Fruit fly (Drosophila melanogaster) whole organism, embryonic: ENCODE results near the gene Sym.

Experiments
- Atf-2 ChIP-seq: fragments of 200-800 bp; sonication (Bioruptor generic); optimal IDR thresholded peaks from 2 replicates; lab custom pipeline; 2016; ENCODE audit warnings: missing biosample characterization, missing genetic modification characterization
- Bteb2 ChIP-seq: fragments of 200-800 bp; sonication (Bioruptor generic); optimal IDR thresholded peaks from 2 replicates; lab custom pipeline; 2016; ENCODE audit warnings: missing biosample characterization, missing genetic modification characterization
- CG10321 ChIP-seq: fragments of 200-800 bp; sonication (Bioruptor generic); IDR thresholded peaks from 2 replicates; pipeline ENCODE4 v1.3.6; 2022; ENCODE audit warnings: missing biosample characterization, missing genetic modification characterization
- CG10462 ChIP-seq: fragments of 200-800 bp; sonication (Bioruptor generic); optimal IDR thresholded peaks from 2 replicates; lab custom pipeline; 2016; ENCODE audit warnings: missing biosample characterization, missing genetic modification characterization
- CG10543 ChIP-seq: fragments of 200-800 bp; sonication (Bioruptor generic); optimal IDR thresholded peaks from 3 replicates; lab custom pipeline; 2017; ENCODE audit warnings: missing biosample characterization, mild to moderate bottlenecking, missing genetic modification characterization, moderate library complexity
- CG11093 ChIP-seq: fragments of 200-800 bp; sonication (Bioruptor generic); IDR thresholded peaks from 3 replicates; pipeline ENCODE4 v1.3.6; 2022; ENCODE audit warnings: missing biosample characterization, missing genetic modification characterization
- CG11695 ChIP-seq: fragments of 200-800 bp; sonication (Bioruptor generic); IDR thresholded peaks from 3 replicates; pipeline ENCODE4 v1.3.6; 2022; ENCODE audit warnings: missing biosample characterization, missing genetic modification characterization
- CG12104 ChIP-seq: fragments of 200-800 bp; sonication (Bioruptor generic); optimal IDR thresholded peaks from 3 replicates; lab custom pipeline; 2016; ENCODE audit warnings: missing biosample characterization, missing genetic modification characterization
- CG12236 ChIP-seq: fragments of 200-800 bp; sonication (Bioruptor generic); optimal IDR thresholded peaks from 2 replicates; lab custom pipeline; 2016; ENCODE audit warnings: missing biosample characterization, missing genetic modification characterization
- CG14441 ChIP-seq: fragments of 200-800 bp; sonication (Bioruptor generic); IDR thresholded peaks from 2 replicates; pipeline ENCODE4 v1.3.6; 2022; ENCODE audit warnings: missing biosample characterization, missing genetic modification characterization
- CG1603 ChIP-seq: fragments of 200-800 bp; sonication (Bioruptor generic); optimal IDR thresholded peaks from 2 replicates; lab custom pipeline; 2019; ENCODE audit warnings: missing biosample characterization, mild to moderate bottlenecking, missing genetic modification characterization, moderate library complexity
- CG16815 ChIP-seq: fragments of 200-800 bp; sonication (Bioruptor generic); optimal IDR thresholded peaks from 3 replicates; lab custom pipeline; 2017; ENCODE audit warnings: missing biosample characterization, mild to moderate bottlenecking, missing genetic modification characterization
- CG17361 ChIP-seq: fragments of 200-800 bp; sonication (Bioruptor generic); IDR thresholded peaks from 3 replicates; pipeline ENCODE4 v1.3.6; 2022; ENCODE audit warnings: missing biosample characterization, missing genetic modification characterization
- CG3726 ChIP-seq: fragments of 200-800 bp; sonication (Bioruptor generic); IDR thresholded peaks from 3 replicates; pipeline ENCODE4, ENCODE4 v1.3.6; 2022; ENCODE audit warnings: missing biosample characterization, missing genetic modification characterization
- CG4424 ChIP-seq: fragments of 200-800 bp; sonication (Bioruptor generic); optimal IDR thresholded peaks from 3 replicates; lab custom pipeline; 2016; ENCODE audit warnings: missing biosample characterization, missing genetic modification characterization
- CG6254 ChIP-seq: fragments of 200-800 bp; sonication (Bioruptor generic); optimal IDR thresholded peaks from 3 replicates; lab custom pipeline; 2017; ENCODE audit warnings: mild to moderate bottlenecking, missing biosample characterization, missing genetic modification reagents, missing genetic modification characterization
- CG6765 ChIP-seq: fragments of 200-800 bp; sonication (Bioruptor generic); optimal IDR thresholded peaks from 3 replicates; lab custom pipeline; 2017; ENCODE audit warnings: missing biosample characterization, mild to moderate bottlenecking, missing genetic modification characterization
- CG6854 ChIP-seq: fragments of 200-800 bp; sonication (Bioruptor generic); optimal IDR thresholded peaks from 3 replicates; lab custom pipeline; 2017; ENCODE audit warnings: missing biosample characterization, mild to moderate bottlenecking, missing genetic modification characterization
- CG7839 ChIP-seq: fragments of 200-800 bp; sonication (Bioruptor generic); optimal IDR thresholded peaks from 3 replicates; lab custom pipeline; 2018; ENCODE audit warnings: missing biosample characterization, mild to moderate bottlenecking, missing genetic modification characterization, moderate library complexity
- CG7928 ChIP-seq: fragments of 200-800 bp; sonication (Bioruptor generic); optimal IDR thresholded peaks from 2 replicates; lab custom pipeline; 2017; ENCODE audit warnings: missing biosample characterization, mild to moderate bottlenecking, missing genetic modification characterization
- CG8290 ChIP-seq, 3 experiments: fragments of 200-800 bp; sonication (Bioruptor generic); optimal IDR thresholded peaks; 2 replicates each; lab custom pipeline; 2016 to 2019; ENCODE audit warnings: missing biosample characterization in 3 of 3, missing genetic modification characterization in 3 of 3, mild to moderate bottlenecking in 2 of 3, moderate library complexity in 1 of 3
- CG9817 ChIP-seq: fragments of 200-800 bp; sonication (Bioruptor generic); optimal IDR thresholded peaks from 2 replicates; lab custom pipeline; 2018; ENCODE audit warnings: missing biosample characterization, mild to moderate bottlenecking, missing genetic modification characterization, moderate library complexity
- Ets65A ChIP-seq: fragments of 200-800 bp; sonication (Bioruptor generic); peaks from one replicate; lab custom pipeline; 2016; ENCODE audit warnings: missing biosample characterization, missing genetic modification characterization
- HmgD ChIP-seq: fragments of 200-800 bp; sonication (Bioruptor generic); optimal IDR thresholded peaks from 3 replicates; lab custom pipeline; 2016; ENCODE audit warnings: missing biosample characterization, missing genetic modification characterization
- Lhr ChIP-seq: fragments of 200-800 bp; sonication (Bioruptor generic); optimal IDR thresholded peaks from 3 replicates; lab custom pipeline; 2017; ENCODE audit warnings: mild to moderate bottlenecking, missing biosample characterization, missing genetic modification reagents, missing genetic modification characterization
- MESR4 ChIP-seq: fragments of 200-800 bp; sonication (Bioruptor generic); optimal IDR thresholded peaks from 2 replicates; lab custom pipeline; 2018; ENCODE audit warnings: missing biosample characterization, mild to moderate bottlenecking, missing genetic modification characterization, moderate library complexity
- Mes4 ChIP-seq: fragments of 200-800 bp; sonication (Bioruptor generic); optimal IDR thresholded peaks from 2 replicates; lab custom pipeline; 2016; ENCODE audit warnings: missing biosample characterization, missing genetic modification characterization
- YL-1 ChIP-seq: fragments of 200-800 bp; sonication (Bioruptor generic); optimal IDR thresholded peaks from 3 replicates; lab custom pipeline; 2017; ENCODE audit warnings: missing biosample characterization, mild to moderate bottlenecking, missing genetic modification characterization
- abd-A ChIP-seq: fragments of 200-800 bp; sonication (Bioruptor generic); optimal IDR thresholded peaks from 3 replicates; lab custom pipeline; 2019; ENCODE audit warnings: missing biosample characterization, mild to moderate bottlenecking, missing genetic modification characterization, moderate library complexity
- ci ChIP-seq: fragments of 200-800 bp; sonication (Bioruptor generic); IDR thresholded peaks from 3 replicates; pipeline ENCODE4 v1.3.6; 2022; ENCODE audit warnings: missing biosample characterization, missing genetic modification characterization
- danr ChIP-seq: fragments of 200-800 bp; sonication (Bioruptor generic); IDR thresholded peaks from 2 replicates; pipeline ENCODE4 v1.3.6; 2022; ENCODE audit warnings: missing biosample characterization, missing genetic modification characterization
- dmrt11E ChIP-seq: fragments of 200-800 bp; sonication (Bioruptor generic); optimal IDR thresholded peaks from 3 replicates; lab custom pipeline; 2018; ENCODE audit warnings: missing biosample characterization, mild to moderate bottlenecking, missing genetic modification characterization, moderate library complexity
- gce ChIP-seq: fragments of 200-800 bp; sonication (Bioruptor generic); IDR thresholded peaks from 3 replicates; pipeline ENCODE4 v1.3.6; 2022; ENCODE audit warnings: missing biosample characterization, missing genetic modification characterization
- grn ChIP-seq: fragments of 200-800 bp; sonication (Bioruptor generic); optimal IDR thresholded peaks from 3 replicates; lab custom pipeline; 2017; ENCODE audit warnings: missing biosample characterization, missing genetic modification characterization
- gsb ChIP-seq: fragments of 200-800 bp; sonication (Bioruptor generic); IDR thresholded peaks from 2 replicates; pipeline ENCODE4 v1.3.6; 2022; ENCODE audit warnings: missing biosample characterization, missing genetic modification characterization
- kay ChIP-seq: fragments of 200-800 bp; sonication (Bioruptor generic); optimal IDR thresholded peaks from 2 replicates; lab custom pipeline; 2016; ENCODE audit warnings: missing biosample characterization, missing genetic modification characterization
- lbe ChIP-seq: fragments of 200-800 bp; sonication (Bioruptor generic); optimal IDR thresholded peaks from 2 replicates; lab custom pipeline; 2016; ENCODE audit warnings: missing biosample characterization, mild to moderate bottlenecking, missing genetic modification characterization
- maf-S ChIP-seq: fragments of 200-800 bp; sonication (Bioruptor generic); optimal IDR thresholded peaks from 2 replicates; lab custom pipeline; 2016; ENCODE audit warnings: missing biosample characterization, missing genetic modification characterization
- mam ChIP-seq: fragments of 200-800 bp; sonication (Bioruptor generic); optimal IDR thresholded peaks from 3 replicates; lab custom pipeline; 2016; ENCODE audit warnings: missing biosample characterization, missing genetic modification characterization
- pita ChIP-seq: fragments of 200-800 bp; sonication (Bioruptor generic); optimal IDR thresholded peaks from 2 replicates; lab custom pipeline; 2017; ENCODE audit warnings: missing biosample characterization, mild to moderate bottlenecking, missing genetic modification characterization
- pros ChIP-seq: fragments of 200-800 bp; sonication (Bioruptor generic); optimal IDR thresholded peaks from 3 replicates; lab custom pipeline; 2019; ENCODE audit warnings: missing biosample characterization, mild to moderate bottlenecking, missing genetic modification characterization, moderate library complexity
- row ChIP-seq: fragments of 200-800 bp; sonication (Bioruptor generic); IDR thresholded peaks from 3 replicates; pipeline ENCODE4 v1.3.6; 2022; ENCODE audit warnings: missing biosample characterization, missing genetic modification characterization
- slou ChIP-seq: fragments of 200-800 bp; sonication (Bioruptor generic); optimal IDR thresholded peaks from 3 replicates; lab custom pipeline; 2016; ENCODE audit warnings: missing biosample characterization, missing genetic modification characterization
- ssp ChIP-seq: fragments of 200-800 bp; sonication (Bioruptor generic); IDR thresholded peaks from 2 replicates; pipeline ENCODE4 v1.3.6; 2022; ENCODE audit warnings: missing biosample characterization, missing genetic modification characterization
- tio ChIP-seq: fragments of 200-800 bp; sonication (Bioruptor generic); optimal IDR thresholded peaks from 2 replicates; lab custom pipeline; 2017; ENCODE audit warnings: missing biosample characterization, missing genetic modification characterization, inconsistent platforms
- toy ChIP-seq: fragments of 200-800 bp; sonication (Bioruptor generic); IDR thresholded peaks from 2 replicates; pipeline ENCODE4 v1.3.6; 2022; ENCODE audit warnings: missing biosample characterization, missing genetic modification characterization
- ttk ChIP-seq: fragments of 200-800 bp; sonication (Bioruptor generic); IDR thresholded peaks from 2 replicates; pipeline ENCODE4 v2.1.2; 2022; ENCODE audit warnings: missing biosample characterization, missing genetic modification characterization
- zfh1 ChIP-seq: fragments of 200-800 bp; sonication (Bioruptor generic); IDR thresholded peaks from 3 replicates; pipeline ENCODE4 v1.3.6; 2022; ENCODE audit warnings: missing biosample characterization, missing genetic modification characterization
- zfh2 ChIP-seq: fragments of 200-800 bp; sonication (Bioruptor generic); optimal IDR thresholded peaks from 2 replicates; lab custom pipeline; 2016; ENCODE audit warnings: missing biosample characterization, missing genetic modification characterization

Gene Sym

DNA sequence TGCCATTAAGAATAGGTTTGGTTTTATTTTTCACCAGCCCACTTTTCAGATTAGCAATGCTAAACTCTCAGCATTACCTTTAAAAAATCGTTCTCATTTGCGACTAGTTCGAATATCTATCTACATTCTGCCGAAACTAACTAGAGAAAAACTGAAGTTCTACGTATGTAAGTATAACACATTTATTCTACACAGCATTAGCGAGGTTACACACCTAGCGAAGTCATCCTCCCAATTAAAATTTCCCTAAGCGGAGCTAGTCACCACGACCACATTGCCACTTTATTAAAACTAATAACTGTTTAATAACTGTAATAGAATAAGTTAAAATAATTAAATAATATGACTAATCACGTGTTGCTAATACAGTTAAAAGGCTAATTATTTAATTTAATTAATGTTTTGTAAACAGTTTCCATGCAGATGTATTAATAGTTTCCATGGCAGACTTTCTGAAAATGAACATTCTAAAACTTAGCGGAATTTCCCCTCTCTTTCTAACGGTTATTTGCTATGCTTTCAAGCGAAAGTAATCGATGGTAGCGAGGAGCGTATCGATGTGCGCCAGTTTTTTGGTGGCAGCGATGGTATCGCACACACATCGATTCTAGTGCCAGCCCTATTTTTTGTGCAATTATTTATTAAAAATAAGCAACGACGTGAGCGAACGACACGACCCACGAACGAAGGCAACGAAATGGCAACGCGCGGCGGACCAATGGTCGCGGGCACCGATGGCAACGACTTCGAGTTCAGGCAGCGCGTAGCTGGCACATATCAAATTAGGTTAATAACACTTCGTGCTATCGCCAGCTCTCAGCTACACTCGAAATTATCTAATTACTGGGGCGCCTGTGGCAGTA lies 36.7 kb upstream of the Sym start, which contains the start of gene jagn (continued):
- TF ChIP-seq CG10543 (no peak), CG17361 (GFP tag; lab: Robert Waterston, UW) (peak; percentile 70; the same call in 2 of the 3 replicates), CG1603 (tag; lab: Kevin White, UChicago) (peak; percentile 77), CG4424 (GFP tag; lab: Kevin White, UChicago) (peak; percentile 47), pita (GFP tag; lab: Kevin White, UChicago) (peak; percentile 95), CG7928 (GFP tag; lab: Kevin White, UChicago) (peak; percentile 6), maf-S (GFP tag; lab: Kevin White, UChicago) (peak; percentile 46), gce (GFP tag; lab: Robert Waterston, UW) (no peak), HmgD (peak; percentile 56), ci (GFP tag; lab: Robert Waterston, UW) (peak; percentile 82), CG7839 (tag; lab: Kevin White, UChicago) (peak; percentile 52), ttk (GFP tag; lab: Robert Waterston, UW) (peak; percentile 58), YL-1 (GFP tag; lab: Kevin White, UChicago) (peak; percentile 84), CG6765 (GFP tag; lab: Kevin White, UChicago) (no peak), gsb (GFP tag; lab: Robert Waterston, UW) (peak; percentile 57), tio (no peak), Atf-2 (GFP tag; lab: Kevin White, UChicago) (peak; percentile 17), row (peak; percentile 71), kay (no peak), CG8290 (GFP tag; optimal IDR thresholded peaks at IDR 0.05; lab: Kevin White, UChicago) (peak; percentile 53), CG8290 (tag; optimal IDR thresholded peaks at IDR 0.05; lab: Kevin White, UChicago) (peak in 1 of 2 experiments; percentile 75), CG9817 (tag; lab: Kevin White, UChicago) (peak; percentile 47), ssp (GFP tag; lab: Robert Waterston, UW) (peak; percentile 53), Mes4 (GFP tag; lab: Kevin White, UChicago) (peak; percentile 56), mam (GFP tag; lab: Kevin White, UChicago) (peak; percentile 79), Bteb2 (GFP tag; lab: Kevin White, UChicago) (peak; percentile 19), CG6254 (GFP tag; lab: Kevin White, UChicago) (peak; percentile 12), MESR4 (GFP tag; lab: Kevin White, UChicago) (peak; percentile 93), pros (GFP tag; lab: Kevin White, UChicago) (no peak), CG10462 (GFP tag; lab: Kevin White, UChicago) (peak; percentile 62), CG3726 (no peak), grn (GFP tag; lab: Kevin White, UChicago) (peak; percentile 1), abd-A (tag; lab: Kevin White, UChicago) (peak; percentile 81), CG14441 (GFP tag; lab: Robert Waterston, UW) (peak; percentile 27; the same call in 1 of the 2 replicates), slou (no peak), lbe (GFP tag; lab: Kevin White, UChicago) (peak; percentile 80), zfh2 (GFP tag; lab: Kevin White, UChicago) (peak; percentile 72), CG12236 (GFP tag; lab: Kevin White, UChicago) (no peak), zfh1 (GFP tag; lab: Robert Waterston, UW) (peak; percentile 68; the same call in 2 of the 3 replicates), CG11093 (GFP tag; lab: Robert Waterston, UW) (no peak), CG10321 (peak; percentile 40; the same call in 1 of the 2 replicates), CG16815 (no peak), Lhr (GFP tag; lab: Kevin White, UChicago) (peak; percentile 86), Ets65A (peak; percentile 95), CG12104 (GFP tag; lab: Kevin White, UChicago) (peak; percentile 59), CG11695 (0 out of 3 replicates have a peak, but pooled peaks have one; percentile 13), CG6854 (GFP tag; lab: Kevin White, UChicago) (peak; percentile 0), toy (GFP tag; lab: Robert Waterston, UW) (peak; percentile 75), danr (no peak), dmrt11E (tag; lab: Kevin White, UChicago) (peak; percentile 37)
